Worm (Caenorhabditis elegans) whole organism, L4/young adult: Measurements from ENCODE around the gene daf-36.

Source experiments
- W03F9.2 ChIP-seq: fragments of 150-350 bp; optimal IDR thresholded peaks from 2 replicates; lab custom pipeline; 2014; ENCODE audit warnings: missing biosample characterization, missing genetic modification characterization
- dao-5 ChIP-seq: sonication (generic microtip); optimal IDR thresholded peaks from 2 replicates; lab custom pipeline; 2016; ENCODE audit warnings: missing genotype, missing genetic modification characterization, moderate library complexity, missing compliant biosample characterization
- him-1 ChIP-seq: sonication (generic microtip); optimal IDR thresholded peaks from 2 replicates; lab custom pipeline; 2016; ENCODE audit warnings: missing genotype, missing genetic modification reagents, missing genetic modification characterization, missing compliant biosample characterization

- TF ChIP-seq him-1 (no peak), W03F9.2 (tag; lab: Kevin White, UChicago) (no peak), dao-5 (tag; lab: Kevin White, UChicago) (no peak)
Observed at ce11 chrV:10225610-10226009, at the start of gene daf-36.
